Worm (Caenorhabditis elegans) whole organism, midembryonic: ENCODE results near the gene T09A5.15.

Experiments
- T22C8.4 ChIP-seq: fragments of 200-800 bp; sonication (Bioruptor generic); IDR thresholded peaks from 2 replicates; pipeline ENCODE4 v1.3.6; 2022; ENCODE audit warnings: missing genetic modification characterization, missing compliant biosample characterization
- cog-1 ChIP-seq: sonication (generic microtip); optimal IDR thresholded peaks from 2 replicates; lab custom pipeline; 2016; ENCODE audit warnings: missing genetic modification characterization, missing compliant biosample characterization
- flt-1 ChIP-seq: fragments of 200-800 bp; sonication (Bioruptor generic); IDR thresholded peaks from 2 replicates; pipeline ENCODE4 v1.3.6; 2022; ENCODE audit warnings: missing genetic modification characterization, missing compliant biosample characterization
- klf-2 ChIP-seq: fragments of 200-800 bp; sonication (Bioruptor generic); conservative IDR thresholded peaks from 2 replicates; pipeline ENCODE4 v1.3.6; 2022; ENCODE audit warnings: missing genetic modification reagents, missing genetic modification characterization, missing compliant biosample characterization
- med-1 ChIP-seq: sonication (generic microtip); optimal IDR thresholded peaks from 2 replicates; lab custom pipeline; 2017; ENCODE audit warnings: missing genetic modification characterization, mild to moderate bottlenecking, missing compliant biosample characterization, antibody characterized with exemption, missing genetic modification reagents; ENCODE audit not compliant: insufficient read depth
- ref-1 ChIP-seq: fragments of 200-800 bp; sonication (Bioruptor generic); conservative IDR thresholded peaks from 2 replicates; pipeline ENCODE4 v1.3.6; 2022; ENCODE audit warnings: missing genetic modification reagents, missing genetic modification characterization, missing compliant biosample characterization
- tab-1 ChIP-seq: fragments of 200-800 bp; sonication (Bioruptor generic); IDR thresholded peaks from 2 replicates; pipeline ENCODE4 v1.3.6; 2022; ENCODE audit warnings: missing genetic modification characterization, missing compliant biosample characterization
- ztf-23 ChIP-seq: fragments of 200-800 bp; sonication (Bioruptor generic); IDR thresholded peaks from 2 replicates; pipeline ENCODE4 v1.3.6; 2022; ENCODE audit warnings: missing genetic modification reagents, missing genetic modification characterization, missing compliant biosample characterization
- ztf-29 ChIP-seq: fragments of 200-800 bp; sonication (Bioruptor generic); IDR thresholded peaks from 2 replicates; pipeline ENCODE4 v1.3.6; 2022; ENCODE audit warnings: missing genetic modification reagents, missing genetic modification characterization, missing compliant biosample characterization

The T09A5.15 gene

ce11 chrII:7813645-7814044, 44.1 kb upstream of the T09A5.15 start:
- TF ChIP-seq ref-1 (GFP tag; lab: Robert Waterston, UW): no peak
- no peak for TF ChIP-seq ztf-29 (GFP tag; lab: Robert Waterston, UW)
- no peak for TF ChIP-seq tab-1 (GFP tag; lab: Robert Waterston, UW)
- no peak for TF ChIP-seq med-1
- no peak for TF ChIP-seq klf-2 (GFP tag; lab: Robert Waterston, UW)
- TF ChIP-seq cog-1 (tag; lab: Kevin White, UChicago): no peak
- no peak for TF ChIP-seq T22C8.4
- no peak for TF ChIP-seq ztf-23 (GFP tag; lab: Robert Waterston, UW)
- TF ChIP-seq flt-1 (GFP tag; lab: Robert Waterston, UW): no peak

ce11 chrII:7814215-7814614, 43.5 kb upstream of the T09A5.15 start:
- TF ChIP-seq tab-1 (GFP tag; lab: Robert Waterston, UW) (0 out of 2 replicates have a peak, but pooled peaks have one; percentile 32), flt-1 (GFP tag; lab: Robert Waterston, UW) (no peak), cog-1 (tag; lab: Kevin White, UChicago) (peak; percentile 57)

- TF ChIP-seq ztf-23 (GFP tag; lab: Robert Waterston, UW) (no peak), tab-1 (GFP tag; lab: Robert Waterston, UW) (no peak), ref-1 (GFP tag; lab: Robert Waterston, UW) (no peak), T22C8.4 (no peak), cog-1 (tag; lab: Kevin White, UChicago) (no peak), med-1 (no peak), klf-2 (GFP tag; lab: Robert Waterston, UW) (no peak)
Observed at ce11 chrII:7814915-7815314, 42.8 kb upstream of the T09A5.15 start.

- TF ChIP-seq klf-2 (GFP tag; lab: Robert Waterston, UW) (no peak), ztf-23 (GFP tag; lab: Robert Waterston, UW) (no peak), tab-1 (GFP tag; lab: Robert Waterston, UW) (no peak), T22C8.4 (no peak), flt-1 (GFP tag; lab: Robert Waterston, UW) (no peak), med-1 (no peak), ref-1 (GFP tag; lab: Robert Waterston, UW) (no peak), ztf-29 (GFP tag; lab: Robert Waterston, UW) (no peak), cog-1 (tag; lab: Kevin White, UChicago) (no peak)
Observed at ce11 chrII:7815406-7815805, 42.4 kb upstream of the T09A5.15 start.

ce11 chrII:7816163-7816776, 41.5 kb upstream of the T09A5.15 start, which contains the start of gene cki-2:
TSS of gene cki-2 (plus strand) at chrII:7816499.
- TF ChIP-seq T22C8.4 (peak; percentile 37; the same call in 1 of the 2 replicates), ref-1 (GFP tag; lab: Robert Waterston, UW) (no peak)

ce11 chrII:7817580-7817979, 40.2 kb upstream of the T09A5.15 start:
- TF ChIP-seq med-1: no peak

- TF ChIP-seq ztf-23 (GFP tag; lab: Robert Waterston, UW) (no peak), flt-1 (GFP tag; lab: Robert Waterston, UW) (no peak), ref-1 (GFP tag; lab: Robert Waterston, UW) (no peak), ztf-29 (GFP tag; lab: Robert Waterston, UW) (no peak), klf-2 (GFP tag; lab: Robert Waterston, UW) (no peak), med-1 (no peak), tab-1 (GFP tag; lab: Robert Waterston, UW) (no peak), cog-1 (tag; lab: Kevin White, UChicago) (no peak), T22C8.4 (no peak)
Observed at ce11 chrII:7819359-7819758, 38.4 kb upstream of the T09A5.15 start.

ce11 chrII:7822454-7822853, 35.3 kb upstream of the T09A5.15 start, which contains the start of gene irld-47:
TSS of gene irld-47 (minus strand) at chrII:7822554.
- TF ChIP-seq T22C8.4 (no peak), med-1 (no peak), flt-1 (GFP tag; lab: Robert Waterston, UW) (no peak), tab-1 (GFP tag; lab: Robert Waterston, UW) (no peak), ztf-29 (GFP tag; lab: Robert Waterston, UW) (no peak), ref-1 (GFP tag; lab: Robert Waterston, UW) (no peak), klf-2 (GFP tag; lab: Robert Waterston, UW) (no peak), cog-1 (tag; lab: Kevin White, UChicago) (no peak), ztf-23 (GFP tag; lab: Robert Waterston, UW) (no peak)

ce11 chrII:7825107-7825506, 32.7 kb upstream of the T09A5.15 start, which contains the start of gene srw-62:
TSS of gene srw-62 (plus strand) at chrII:7825407.
- TF ChIP-seq ref-1 (GFP tag; lab: Robert Waterston, UW): no peak
- TF ChIP-seq ztf-23 (GFP tag; lab: Robert Waterston, UW): no peak
- TF ChIP-seq ztf-29 (GFP tag; lab: Robert Waterston, UW): no peak
- no peak for TF ChIP-seq T22C8.4

ce11 chrII:7827883-7828282, 29.9 kb upstream of the T09A5.15 start:
- TF ChIP-seq ztf-23 (GFP tag; lab: Robert Waterston, UW): no peak
- TF ChIP-seq med-1: no peak
- TF ChIP-seq flt-1 (GFP tag; lab: Robert Waterston, UW): no peak
- no peak for TF ChIP-seq cog-1 (tag; lab: Kevin White, UChicago)
- TF ChIP-seq klf-2 (GFP tag; lab: Robert Waterston, UW): no peak

- TF ChIP-seq ztf-23 (GFP tag; lab: Robert Waterston, UW) (no peak), ref-1 (GFP tag; lab: Robert Waterston, UW) (no peak), tab-1 (GFP tag; lab: Robert Waterston, UW) (no peak), ztf-29 (GFP tag; lab: Robert Waterston, UW) (no peak), cog-1 (tag; lab: Kevin White, UChicago) (no peak), klf-2 (GFP tag; lab: Robert Waterston, UW) (no peak), flt-1 (GFP tag; lab: Robert Waterston, UW) (no peak), med-1 (no peak), T22C8.4 (no peak)
Observed at ce11 chrII:7829616-7830015, 28.1 kb upstream of the T09A5.15 start.
